Fruit fly (Drosophila melanogaster) whole organism, pupa: ENCODE measurements around the gene Aatf.

Experiments used
- CG12605 ChIP-seq: fragments of 200-800 bp; sonication (Bioruptor generic); IDR thresholded peaks from 2 replicates; pipeline ENCODE4 v1.3.6; 2022; ENCODE audit warnings: missing biosample characterization, missing genetic modification characterization
- CG13204 ChIP-seq: fragments of 200-800 bp; sonication (Bioruptor generic); optimal IDR thresholded peaks from 2 replicates; lab custom pipeline; 2018; ENCODE audit warnings: missing biosample characterization, mild to moderate bottlenecking, missing genetic modification characterization, moderate library complexity
- CG14655 ChIP-seq: fragments of 200-800 bp; sonication (Bioruptor generic); optimal IDR thresholded peaks from 3 replicates; lab custom pipeline; 2017; ENCODE audit warnings: mild to moderate bottlenecking, missing biosample characterization, missing genetic modification reagents, missing genetic modification characterization
- CG17806 ChIP-seq: fragments of 200-800 bp; sonication (Bioruptor generic); optimal IDR thresholded peaks from 2 replicates; lab custom pipeline; 2018; ENCODE audit warnings: missing biosample characterization, mild to moderate bottlenecking, missing genetic modification characterization, moderate library complexity
- CG32121 ChIP-seq: fragments of 200-800 bp; sonication (Bioruptor generic); IDR thresholded peaks from 2 replicates; pipeline ENCODE4 v1.3.6; 2022; ENCODE audit warnings: missing biosample characterization, missing genetic modification characterization
- CG4496 ChIP-seq: fragments of 200-800 bp; sonication (Bioruptor generic); IDR thresholded peaks from 3 replicates; pipeline ENCODE4 v1.3.6; 2022; ENCODE audit warnings: missing biosample characterization, missing genetic modification characterization
- CG8159 ChIP-seq: fragments of 200-800 bp; sonication (Bioruptor generic); optimal IDR thresholded peaks from 3 replicates; lab custom pipeline; 2018; ENCODE audit warnings: missing biosample characterization, mild to moderate bottlenecking, missing genetic modification characterization, moderate library complexity
- D1 ChIP-seq: fragments of 200-800 bp; sonication (Bioruptor generic); optimal IDR thresholded peaks from 2 replicates; lab custom pipeline; 2018; ENCODE audit warnings: missing biosample characterization, mild to moderate bottlenecking, missing genetic modification characterization, moderate library complexity
- EcR ChIP-seq: fragments of 200-800 bp; sonication (Bioruptor generic); optimal IDR thresholded peaks from 3 replicates; lab custom pipeline; 2019; ENCODE audit warnings: missing biosample characterization, missing genetic modification characterization, mild to moderate bottlenecking, moderate library complexity, missing genetic modification reagents
- Ets98B ChIP-seq: fragments of 200-800 bp; sonication (Bioruptor generic); IDR thresholded peaks from 2 replicates; pipeline ENCODE4 v1.3.6; 2022; ENCODE audit warnings: missing biosample characterization, missing genetic modification characterization
- Pif1A ChIP-seq: fragments of 200-800 bp; sonication (Bioruptor generic); optimal IDR thresholded peaks from 3 replicates; lab custom pipeline; 2016; ENCODE audit warnings: missing biosample characterization, missing genetic modification characterization
- fd96Ca ChIP-seq: fragments of 200-800 bp; sonication (Bioruptor generic); IDR thresholded peaks from 3 replicates; pipeline ENCODE4 v1.3.6; 2022; ENCODE audit warnings: missing biosample characterization, missing genetic modification characterization
- gl ChIP-seq: fragments of 200-800 bp; sonication (Bioruptor generic); optimal IDR thresholded peaks from 2 replicates; lab custom pipeline; 2018; ENCODE audit warnings: missing biosample characterization, mild to moderate bottlenecking, missing genetic modification characterization
- rn ChIP-seq: fragments of 200-800 bp; sonication (Bioruptor generic); IDR thresholded peaks from 2 replicates; pipeline ENCODE4 v1.3.6; 2022; ENCODE audit warnings: missing biosample characterization, missing genetic modification characterization

DNA sequence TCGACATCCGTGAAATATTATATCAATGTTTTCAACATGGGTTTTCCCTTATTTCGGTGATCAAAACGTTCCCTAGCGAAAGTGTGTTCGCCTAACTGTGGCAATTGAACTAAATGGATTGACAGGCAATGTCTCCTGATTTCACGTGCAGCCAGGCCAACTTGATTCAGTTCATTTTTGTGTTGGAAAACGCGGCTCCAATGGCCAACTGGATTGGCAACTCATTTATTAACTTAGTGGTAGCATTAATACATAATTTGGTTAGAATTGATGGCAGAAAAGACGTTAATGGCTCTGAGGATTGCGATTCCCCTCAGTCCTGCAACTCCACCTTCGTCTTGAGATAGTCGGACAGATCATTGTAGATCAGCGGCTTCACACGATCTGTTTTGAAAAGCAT, 30.8 kb upstream of the Aatf start, which contains the start of gene CG11327:
- TF ChIP-seq Ets98B (GFP tag; lab: Robert Waterston, UW) (no peak), CG8159 (tag; lab: Kevin White, UChicago) (no peak), CG13204 (GFP tag; lab: Kevin White, UChicago) (no peak), CG14655 (GFP tag; lab: Kevin White, UChicago) (no peak), Pif1A (GFP tag; lab: Kevin White, UChicago) (no peak), gl (tag; lab: Kevin White, UChicago) (no peak), CG17806 (tag; lab: Kevin White, UChicago) (no peak), rn (GFP tag; lab: Robert Waterston, UW) (no peak), CG12605 (GFP tag; lab: Robert Waterston, UW) (no peak), EcR (GFP tag; lab: Kevin White, UChicago) (no peak), CG32121 (GFP tag; lab: Robert Waterston, UW) (no peak), fd96Ca (GFP tag; lab: Robert Waterston, UW) (no peak), D1 (no peak), CG4496 (GFP tag; lab: Robert Waterston, UW) (no peak)
